In the genomic region with DNA sequence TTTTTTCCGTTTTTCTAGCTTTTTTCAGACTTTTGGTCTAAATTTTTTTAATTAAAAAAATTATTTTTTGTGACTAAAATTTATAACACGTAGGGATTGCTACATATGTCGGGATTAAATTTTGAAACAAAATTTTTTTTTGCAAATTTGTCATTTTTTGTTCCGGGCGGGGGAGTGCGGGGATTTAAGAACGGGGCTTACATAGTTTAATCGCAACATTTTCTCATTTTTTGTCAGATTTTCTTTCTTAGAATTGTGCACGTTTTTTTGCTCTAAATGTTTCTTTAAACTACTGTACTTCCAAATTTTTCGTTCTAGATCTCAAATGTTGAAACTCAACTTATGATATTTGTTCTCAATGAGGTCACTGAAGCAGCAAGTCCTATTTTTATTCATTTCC, we compare ENCODE assay signal across 2 worm cellular contexts.
TF ChIP-seq lines count a peak whose summit lies in the region.

A gene (plus strand): TSS at position 301 of the 400 bp plus-strand sequence.

TF ChIP-seq in whole organism, L2 larva, 48 proteins besides CTCF, POLR2A, EP300 and RAD21:
- TF ChIP-seq zag-1 (tag; optimal IDR thresholded peaks at IDR 0.05; lab: Kevin White, UChicago) (no peak), unc-55 (GFP tag; optimal IDR thresholded peaks at IDR 0.05; lab: Kevin White, UChicago) (peak; percentile 4)

TF ChIP-seq in whole organism, L4 larva, 104 proteins besides CTCF, POLR2A, EP300 and RAD21:
- TF ChIP-seq dve-1 (tag; optimal IDR thresholded peaks at IDR 0.05; lab: Kevin White, UChicago; ENCODE audit: insufficient read depth), result peak; percentile 4
- no peak for TF ChIP-seq dmd-9 (GFP tag; IDR thresholded peaks at IDR 0.05; lab: Robert Waterston, UW)
- TF ChIP-seq lim-7 (GFP tag; IDR thresholded peaks at IDR 0.05; lab: Robert Waterston, UW), result no peak
